Fruit fly (Drosophila melanogaster): Measurements from ENCODE around the gene Dcr-1.

- TF ChIP-seq CG14711 (tag; optimal IDR thresholded peaks at IDR 0.05): no peak
- no peak for TF ChIP-seq Crg-1 (GFP tag; optimal IDR thresholded peaks at IDR 0.05)
- no peak for TF ChIP-seq tj (GFP tag; optimal IDR thresholded peaks at IDR 0.05)
- TF ChIP-seq Clk (GFP tag; optimal IDR thresholded peaks at IDR 0.05): no peak
- no peak for TF ChIP-seq kay (GFP tag; ENCODE audit: borderline replicate concordance)
- TF ChIP-seq cic (GFP tag; optimal IDR thresholded peaks at IDR 0.05): peak; percentile 46
- no peak for TF ChIP-seq toe (GFP tag; optimal IDR thresholded peaks at IDR 0.05)
- no peak for TF ChIP-seq CG5204 (GFP tag; optimal IDR thresholded peaks at IDR 0.05)
- no peak for TF ChIP-seq pad (GFP tag; optimal IDR thresholded peaks at IDR 0.05)
- no peak for TF ChIP-seq CG7101 (tag; optimal IDR thresholded peaks at IDR 0.05)
Observed at dm6 chr3R:22760988-22761387, 20.1 kb upstream of the Dcr-1 start, which contains the start of gene Nepl13.

Measured in whole organism, adult.